Worm (Caenorhabditis elegans) whole organism, L4/young adult: ENCODE measurements around the gene eri-9.

Source experiments
- W03F9.2 ChIP-seq: fragments of 150-350 bp; optimal IDR thresholded peaks from 2 replicates; lab custom pipeline; 2014; ENCODE audit warnings: missing biosample characterization, missing genetic modification characterization
- him-1 ChIP-seq: sonication (generic microtip); optimal IDR thresholded peaks from 2 replicates; lab custom pipeline; 2016; ENCODE audit warnings: missing genotype, missing genetic modification reagents, missing genetic modification characterization, missing compliant biosample characterization

DNA sequence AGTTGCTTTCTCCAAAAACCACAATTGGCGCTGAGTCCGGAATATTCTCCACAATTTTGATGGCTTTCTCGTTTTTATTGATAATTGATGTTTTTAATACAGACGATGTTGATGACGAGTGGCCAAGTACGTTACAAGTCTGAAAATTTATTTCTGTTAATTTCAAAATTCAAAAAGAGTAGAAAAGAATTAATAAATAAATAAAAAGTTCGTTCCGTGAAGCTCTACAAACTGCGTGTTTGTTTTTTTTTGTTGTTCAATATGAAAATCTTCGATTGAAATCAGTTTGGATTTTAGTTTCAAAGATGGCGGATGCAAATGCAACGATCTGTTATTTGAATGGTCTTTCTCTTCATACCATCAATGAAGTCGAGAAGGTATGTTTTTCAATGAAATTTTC is 21.3 kb upstream of the eri-9 start, which contains the start of gene F26F4.2:
- TF ChIP-seq W03F9.2 (tag; lab: Kevin White, UChicago) (no peak), him-1 (tag; lab: Kevin White, UChicago) (no peak)
